Worm (Caenorhabditis elegans): ENCODE measurements around the gene srd-54.

Gene srd-54

DNA sequence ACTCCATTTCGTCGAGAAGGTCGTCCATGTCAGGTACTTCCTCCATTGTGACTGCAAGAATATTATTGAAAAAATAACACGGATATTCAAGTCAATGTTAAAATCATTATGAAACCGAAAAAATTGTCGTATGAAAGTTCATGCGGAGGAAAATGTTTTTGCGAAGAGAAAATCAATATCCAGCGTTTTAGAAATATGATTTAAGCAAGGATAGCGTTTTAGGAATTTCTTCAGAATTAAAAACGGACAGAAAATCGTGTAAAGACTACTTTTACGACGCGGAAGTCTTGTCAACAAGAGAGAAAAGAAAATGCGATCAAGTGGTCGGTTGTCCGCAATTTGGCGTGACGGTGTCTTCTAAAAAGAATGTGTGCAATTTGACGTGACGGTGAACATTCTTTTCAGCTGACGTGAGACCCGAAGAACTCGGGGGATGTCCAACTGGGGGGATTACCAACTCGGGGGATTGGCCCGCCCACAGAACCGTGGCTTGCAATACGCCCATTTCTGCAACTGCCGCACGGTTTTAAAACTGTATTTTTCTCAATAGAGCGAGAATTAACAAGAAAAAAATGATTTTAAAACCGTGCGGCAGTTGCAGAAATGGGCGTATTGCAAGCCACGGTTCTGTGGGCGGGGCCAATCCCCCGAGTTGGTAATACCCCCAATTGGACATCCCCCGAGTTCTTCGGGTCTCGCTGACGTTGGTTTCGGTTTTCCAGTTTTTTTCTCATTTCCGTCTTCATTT lies 46.2 kb downstream of the srd-54 start, which contains the start of the genes aka-1 and ubc-6 (continued):
- TF ChIP-seq nhr-19 (GFP tag; conservative IDR thresholded peaks at IDR 0.05) (peak; percentile 92), pax-3 (tag; optimal IDR thresholded peaks at IDR 0.05) (peak; percentile 79), hlh-4 (tag; optimal IDR thresholded peaks at IDR 0.05) (no peak), fkh-4 (tag; optimal IDR thresholded peaks at IDR 0.05; ENCODE audit: borderline replicate concordance) (no peak), xbp-1 (tag; optimal IDR thresholded peaks at IDR 0.05) (peak; percentile 81), sox-4 (tag; optimal IDR thresholded peaks at IDR 0.05) (peak; percentile 57), mab-9 (GFP tag; IDR thresholded peaks at IDR 0.05) (peak; percentile 84), jun-1 (tag; optimal IDR thresholded peaks at IDR 0.05) (peak; percentile 78), unc-30 (tag; optimal IDR thresholded peaks at IDR 0.05) (no peak), skn-1 (tag; optimal IDR thresholded peaks at IDR 0.05) (peak; percentile 48), lin-13 (GFP tag; optimal IDR thresholded peaks at IDR 0.05) (peak; percentile 54), isw-1 (GFP tag; IDR thresholded peaks at IDR 0.05) (peak; percentile 84), zip-4 (GFP tag; optimal IDR thresholded peaks at IDR 0.05) (peak; percentile 50), lsy-2 (tag; optimal IDR thresholded peaks at IDR 0.05) (peak; percentile 80 to 84), F16B12.6 (tag; optimal IDR thresholded peaks at IDR 0.05) (peak; percentile 93), nhr-76 (tag; optimal IDR thresholded peaks at IDR 0.05) (peak; percentile 30), ceh-8 (GFP tag; optimal IDR thresholded peaks at IDR 0.05) (peak; percentile 59), ztf-4 (tag; optimal IDR thresholded peaks at IDR 0.05) (peak; percentile 8), sup-37 (GFP tag; optimal IDR thresholded peaks at IDR 0.05) (no peak), nhr-85 (tag) (peak; percentile 93), ceh-88 (GFP tag; IDR thresholded peaks at IDR 0.05) (peak; percentile 72), unc-86 (tag; optimal IDR thresholded peaks at IDR 0.05) (peak; percentile 82), nhr-90 (tag; optimal IDR thresholded peaks at IDR 0.05; ENCODE audit: poor library complexity) (peak; percentile 91), alr-1 (tag; optimal IDR thresholded peaks at IDR 0.05; ENCODE audit: borderline replicate concordance) (no peak), unc-130 (tag; optimal IDR thresholded peaks at IDR 0.05) (peak; percentile 33), ama-1 (optimal IDR thresholded peaks at IDR 0.05) (no peak), efl-1 (optimal IDR thresholded peaks at IDR 0.05) (peak; percentile 74 to 76), efl-1 (GFP tag; optimal IDR thresholded peaks at IDR 0.05 in 1 of 2) (peak; percentile 67 to 96), dpl-1 (GFP tag; optimal IDR thresholded peaks at IDR 0.05) (peak; percentile 56 to 71 (median 67)), fkh-10 (GFP tag; optimal IDR thresholded peaks at IDR 0.05) (peak; percentile 58), C04F5.9 (tag; optimal IDR thresholded peaks at IDR 0.05) (peak; percentile 35), lin-14 (GFP tag; optimal IDR thresholded peaks at IDR 0.05) (peak; percentile 87), ceh-90 (tag; optimal IDR thresholded peaks at IDR 0.05) (no peak), ceh-82 (tag; optimal IDR thresholded peaks at IDR 0.05) (peak; percentile 46 to 85 (median 68)), lir-3 (tag; optimal IDR thresholded peaks at IDR 0.05; ENCODE audit: poor library complexity) (peak; percentile 71), snpc-4 (tag; optimal IDR thresholded peaks at IDR 0.05) (peak; percentile 42), nhr-77 (tag; optimal IDR thresholded peaks at IDR 0.05) (peak; percentile 82), rnt-1 (tag; optimal IDR thresholded peaks at IDR 0.05) (peak; percentile 83), lin-15B (tag; optimal IDR thresholded peaks at IDR 0.05) (peak; percentile 61), nhr-84 (tag; optimal IDR thresholded peaks at IDR 0.05) (no peak), lin-35 (GFP tag; optimal IDR thresholded peaks at IDR 0.05) (peak; percentile 70 to 84), swsn-7 (tag; optimal IDR thresholded peaks at IDR 0.05) (peak; percentile 79), blmp-1 (tag; optimal IDR thresholded peaks at IDR 0.05) (peak; percentile 49), nhr-47 (tag; optimal IDR thresholded peaks at IDR 0.05) (peak; percentile 92), tbx-2 (tag; optimal IDR thresholded peaks at IDR 0.05) (peak; percentile 86), egl-27 (tag; optimal IDR thresholded peaks at IDR 0.05) (no peak), ztf-11 (tag; optimal IDR thresholded peaks at IDR 0.05) (peak in 1 of 2 experiments; percentile 70), pqm-1 (tag; optimal IDR thresholded peaks at IDR 0.05) (no peak), dsc-1 (tag; optimal IDR thresholded peaks at IDR 0.05) (peak; percentile 66), elt-3 (tag; optimal IDR thresholded peaks at IDR 0.05) (peak in 1 of 6 experiments; percentile 45), fkh-8 (tag; optimal IDR thresholded peaks at IDR 0.05) (peak; percentile 78)
